Fruit fly (Drosophila melanogaster) whole organism, adult: ENCODE measurements around the gene CG13609.

Experiments
- CG11617 ChIP-seq: fragments of 200-800 bp; sonication (Bioruptor generic); optimal IDR thresholded peaks from 2 replicates; lab custom pipeline; 2017; ENCODE audit warnings: mild to moderate bottlenecking, missing biosample characterization, missing genetic modification reagents, missing genetic modification characterization
- CG12768 ChIP-seq: fragments of 200-800 bp; sonication (Bioruptor generic); optimal IDR thresholded peaks from 2 replicates; lab custom pipeline; 2017; ENCODE audit warnings: missing biosample characterization, missing genetic modification characterization, mild to moderate bottlenecking, moderate library complexity, missing genetic modification reagents
- CG14711 ChIP-seq: fragments of 200-800 bp; sonication (Bioruptor generic); optimal IDR thresholded peaks from 2 replicates; lab custom pipeline; 2018; ENCODE audit warnings: missing biosample characterization, mild to moderate bottlenecking, missing genetic modification characterization, moderate library complexity
- CG1620 ChIP-seq: fragments of 200-800 bp; sonication (Bioruptor generic); optimal IDR thresholded peaks from 2 replicates; lab custom pipeline; 2016; ENCODE audit warnings: missing biosample characterization, missing genetic modification characterization
- CG33017 ChIP-seq: fragments of 200-800 bp; sonication (Bioruptor generic); optimal IDR thresholded peaks from 2 replicates; lab custom pipeline; 2018; ENCODE audit warnings: missing biosample characterization, mild to moderate bottlenecking, missing genetic modification characterization, moderate library complexity
- CG5204 ChIP-seq: fragments of 200-800 bp; sonication (Bioruptor generic); optimal IDR thresholded peaks from 2 replicates; lab custom pipeline; 2016; ENCODE audit warnings: missing biosample characterization, missing genetic modification characterization
- CG7045 ChIP-seq: fragments of 200-800 bp; sonication (Bioruptor generic); optimal IDR thresholded peaks from 2 replicates; lab custom pipeline; 2017; ENCODE audit warnings: missing biosample characterization, mild to moderate bottlenecking, missing genetic modification characterization
- CG7101 ChIP-seq: fragments of 200-800 bp; sonication (Bioruptor generic); optimal IDR thresholded peaks from 2 replicates; lab custom pipeline; 2018; ENCODE audit warnings: missing biosample characterization, mild to moderate bottlenecking, missing genetic modification characterization, moderate library complexity
- Clk ChIP-seq: fragments of 200-800 bp; sonication (Bioruptor generic); optimal IDR thresholded peaks from 2 replicates; lab custom pipeline; 2017; ENCODE audit warnings: missing biosample characterization, missing genetic modification characterization
- Crg-1 ChIP-seq: fragments of 200-800 bp; sonication (Bioruptor generic); optimal IDR thresholded peaks from 2 replicates; lab custom pipeline; 2016; ENCODE audit warnings: missing biosample characterization, missing genetic modification characterization
- Hr96 ChIP-seq: fragments of 200-800 bp; sonication (Bioruptor generic); optimal IDR thresholded peaks from 2 replicates; lab custom pipeline; 2016; ENCODE audit warnings: missing biosample characterization, missing genetic modification characterization
- Mnt ChIP-seq: fragments of 200-800 bp; sonication (Bioruptor generic); optimal IDR thresholded peaks from 2 replicates; lab custom pipeline; 2016; ENCODE audit warnings: missing biosample characterization, mild to moderate bottlenecking, missing genetic modification characterization
- bab1 ChIP-seq: fragments of 200-800 bp; sonication (Bioruptor generic); optimal IDR thresholded peaks from 3 replicates; lab custom pipeline; 2019; ENCODE audit warnings: missing biosample characterization, mild to moderate bottlenecking, missing genetic modification characterization, moderate library complexity
- cic ChIP-seq: fragments of 200-800 bp; sonication (Bioruptor generic); optimal IDR thresholded peaks from 2 replicates; lab custom pipeline; 2017; ENCODE audit warnings: missing biosample characterization, mild to moderate bottlenecking, missing genetic modification characterization, moderate library complexity
- cnc ChIP-seq, 2 experiments: fragments of >200 bp; optimal IDR thresholded peaks; 2 replicates each; lab custom pipeline; 2017
- kay ChIP-seq: fragments of 200-800 bp; sonication (Bioruptor generic); peaks from one replicate; lab custom pipeline; 2016; ENCODE audit warnings: missing biosample characterization, missing genetic modification characterization, borderline replicate concordance
- ovo ChIP-seq: fragments of 200-800 bp; sonication (Bioruptor generic); optimal IDR thresholded peaks from 2 replicates; lab custom pipeline; 2016; ENCODE audit warnings: missing biosample characterization, missing genetic modification characterization
- pad ChIP-seq: fragments of 200-800 bp; sonication (Bioruptor generic); optimal IDR thresholded peaks from 3 replicates; lab custom pipeline; 2017; ENCODE audit warnings: missing biosample characterization, missing genetic modification characterization, mild to moderate bottlenecking, moderate library complexity, missing genetic modification reagents
- tj ChIP-seq: fragments of 200-800 bp; sonication (Bioruptor generic); optimal IDR thresholded peaks from 3 replicates; lab custom pipeline; 2017; ENCODE audit warnings: missing biosample characterization, mild to moderate bottlenecking, missing genetic modification characterization, moderate library complexity
- toe ChIP-seq: fragments of 200-800 bp; sonication (Bioruptor generic); optimal IDR thresholded peaks from 2 replicates; lab custom pipeline; 2016; ENCODE audit warnings: missing biosample characterization, missing genetic modification characterization

The CG13609 gene

dm6 chr3R:24252494-24252893 lies 25.7 kb downstream of the CG13609 start, which contains the start of gene beta-PheRS:
Gene beta-PheRS (minus strand): TSS chr3R:24252679.
- TF ChIP-seq CG11617 (GFP tag; lab: Kevin White, UChicago) (peak; percentile 40), pad (GFP tag; lab: Kevin White, UChicago) (peak; percentile 57), toe (GFP tag; lab: Kevin White, UChicago) (no peak), cnc (optimal IDR thresholded peaks at IDR 0.05; lab: Kevin White, UChicago) (no peak), Clk (GFP tag; lab: Kevin White, UChicago) (peak; percentile 36), tj (GFP tag; lab: Kevin White, UChicago) (peak; percentile 35), ovo (GFP tag; lab: Kevin White, UChicago) (peak; percentile 33), cic (GFP tag; lab: Kevin White, UChicago) (peak; percentile 40), CG33017 (no peak), Crg-1 (GFP tag; lab: Kevin White, UChicago) (peak; percentile 50), Mnt (GFP tag; lab: Kevin White, UChicago) (peak; percentile 82), kay (no peak), CG1620 (GFP tag; lab: Kevin White, UChicago) (peak; percentile 76), CG7045 (GFP tag; lab: Kevin White, UChicago) (no peak), CG14711 (tag; lab: Kevin White, UChicago) (peak; percentile 76), bab1 (GFP tag; lab: Kevin White, UChicago) (peak; percentile 73), CG5204 (GFP tag; lab: Kevin White, UChicago) (no peak), Hr96 (GFP tag; lab: Kevin White, UChicago) (no peak), CG7101 (peak; percentile 61), CG12768 (peak; percentile 27)

dm6 chr3R:24258333-24258732 lies 31.5 kb downstream of the CG13609 start:
- TF ChIP-seq CG14711 (tag; lab: Kevin White, UChicago): no peak
- no peak for TF ChIP-seq toe (GFP tag; lab: Kevin White, UChicago)
- no peak for TF ChIP-seq kay
- TF ChIP-seq cic (GFP tag; lab: Kevin White, UChicago): no peak
- no peak for TF ChIP-seq ovo (GFP tag; lab: Kevin White, UChicago)
- TF ChIP-seq Clk (GFP tag; lab: Kevin White, UChicago): no peak
- no peak for TF ChIP-seq bab1 (GFP tag; lab: Kevin White, UChicago)
- TF ChIP-seq CG7101: no peak
- TF ChIP-seq CG5204 (GFP tag; lab: Kevin White, UChicago): no peak
- TF ChIP-seq Hr96 (GFP tag; lab: Kevin White, UChicago): no peak
- TF ChIP-seq pad (GFP tag; lab: Kevin White, UChicago): no peak
- no peak for TF ChIP-seq CG1620 (GFP tag; lab: Kevin White, UChicago)
- TF ChIP-seq CG7045 (GFP tag; lab: Kevin White, UChicago): no peak
- no peak for TF ChIP-seq CG33017
- no peak for TF ChIP-seq CG12768
- TF ChIP-seq tj (GFP tag; lab: Kevin White, UChicago): no peak
- no peak for TF ChIP-seq CG11617 (GFP tag; lab: Kevin White, UChicago)
- TF ChIP-seq cnc (optimal IDR thresholded peaks at IDR 0.05; lab: Kevin White, UChicago): no peak
- TF ChIP-seq Mnt (GFP tag; lab: Kevin White, UChicago): no peak

- peak; percentile 84 for TF ChIP-seq kay
- peak; percentile 95 for TF ChIP-seq CG12768
- TF ChIP-seq bab1 (GFP tag; lab: Kevin White, UChicago): peak; percentile 94
- peak; percentile 62 for TF ChIP-seq CG1620 (GFP tag; lab: Kevin White, UChicago)
- peak; percentile 55 for TF ChIP-seq cic (GFP tag; lab: Kevin White, UChicago)
- TF ChIP-seq CG14711 (tag; lab: Kevin White, UChicago): peak; percentile 93
- peak; percentile 83 for TF ChIP-seq toe (GFP tag; lab: Kevin White, UChicago)
- peak; percentile 89 for TF ChIP-seq CG11617 (GFP tag; lab: Kevin White, UChicago)
- TF ChIP-seq Clk (GFP tag; lab: Kevin White, UChicago): peak; percentile 94
- peak; percentile 69 for TF ChIP-seq Mnt (GFP tag; lab: Kevin White, UChicago)
- TF ChIP-seq ovo (GFP tag; lab: Kevin White, UChicago): peak; percentile 53
- TF ChIP-seq cnc (optimal IDR thresholded peaks at IDR 0.05; lab: Kevin White, UChicago): no peak
- peak; percentile 80 for TF ChIP-seq Crg-1 (GFP tag; lab: Kevin White, UChicago)
- TF ChIP-seq CG33017: peak; percentile 97
- TF ChIP-seq CG7101: peak; percentile 97
- peak; percentile 94 for TF ChIP-seq CG7045 (GFP tag; lab: Kevin White, UChicago)
- TF ChIP-seq pad (GFP tag; lab: Kevin White, UChicago): no peak
- peak; percentile 91 for TF ChIP-seq CG5204 (GFP tag; lab: Kevin White, UChicago)
- peak; percentile 74 for TF ChIP-seq tj (GFP tag; lab: Kevin White, UChicago)
- peak; percentile 91 for TF ChIP-seq Hr96 (GFP tag; lab: Kevin White, UChicago)
Measured at dm6 chr3R:24259278-24260040, 32.6 kb downstream of the CG13609 start.

dm6 chr3R:24260041-24260379 lies 33.2 kb downstream of the CG13609 start:
- TF ChIP-seq Clk (GFP tag; lab: Kevin White, UChicago) (no peak), tj (GFP tag; lab: Kevin White, UChicago) (peak; percentile 32), CG7045 (GFP tag; lab: Kevin White, UChicago) (no peak), pad (GFP tag; lab: Kevin White, UChicago) (peak; percentile 90), CG11617 (GFP tag; lab: Kevin White, UChicago) (peak; percentile 35), CG33017 (no peak), CG7101 (no peak), Mnt (GFP tag; lab: Kevin White, UChicago) (no peak), CG5204 (GFP tag; lab: Kevin White, UChicago) (no peak), bab1 (GFP tag; lab: Kevin White, UChicago) (no peak), kay (peak; percentile 69), CG1620 (GFP tag; lab: Kevin White, UChicago) (no peak), ovo (GFP tag; lab: Kevin White, UChicago) (no peak), Crg-1 (GFP tag; lab: Kevin White, UChicago) (peak; percentile 4)

- TF ChIP-seq Hr96 (GFP tag; lab: Kevin White, UChicago): no peak
- TF ChIP-seq kay: peak; percentile 97
Measured at dm6 chr3R:24260411-24260810, 33.6 kb downstream of the CG13609 start.
